Worm (Caenorhabditis elegans) whole organism, late embryonic: ENCODE data around the gene lgmn-1.

Source experiments
- C38D4.7 ChIP-seq: fragments of 200-800 bp; sonication (Bioruptor generic); optimal IDR thresholded peaks from 2 replicates; lab custom pipeline; 2018; ENCODE audit warnings: mild to moderate bottlenecking, missing genetic modification characterization, moderate library complexity, missing compliant biosample characterization
- K02D7.2 ChIP-seq: sonication (generic microtip); optimal IDR thresholded peaks from 2 replicates; lab custom pipeline; 2017; ENCODE audit warnings: mild to moderate bottlenecking, missing genetic modification characterization, missing compliant biosample characterization
- K09A11.1 ChIP-seq: sonication (generic microtip); optimal IDR thresholded peaks from 2 replicates; lab custom pipeline; 2017; ENCODE audit warnings: antibody characterized with exemption, mild to moderate bottlenecking, missing genetic modification characterization, missing compliant biosample characterization; ENCODE audit not compliant: insufficient read depth
- T23F11.4 ChIP-seq: fragments of 200-800 bp; sonication (Bioruptor generic); optimal IDR thresholded peaks from 2 replicates; lab custom pipeline; 2018; ENCODE audit warnings: mild to moderate bottlenecking, missing genetic modification characterization, missing compliant biosample characterization
- Y22D7AL.16 ChIP-seq: sonication (generic microtip); optimal IDR thresholded peaks from 2 replicates; lab custom pipeline; 2016; ENCODE audit warnings: missing genetic modification characterization, missing compliant biosample characterization
- ama-1 ChIP-seq: fragments of 150-350 bp; optimal IDR thresholded peaks from 2 replicates; lab custom pipeline; 2014
- ceh-2 ChIP-seq: sonication (generic microtip); optimal IDR thresholded peaks from 2 replicates; lab custom pipeline; 2016; ENCODE audit warnings: missing genotype, missing genetic modification characterization, missing compliant biosample characterization
- ceh-22 ChIP-seq: sonication (generic microtip); optimal IDR thresholded peaks from 2 replicates; lab custom pipeline; 2017; ENCODE audit warnings: missing biosample characterization, missing genetic modification characterization
- ceh-24 ChIP-seq: sonication (generic microtip); optimal IDR thresholded peaks from 2 replicates; lab custom pipeline; 2016; ENCODE audit warnings: mild to moderate bottlenecking, missing genetic modification characterization, missing compliant biosample characterization
- ceh-30 ChIP-seq: fragments of 150-350 bp; optimal IDR thresholded peaks from 2 replicates; lab custom pipeline; 2014; ENCODE audit warnings: missing biosample characterization, missing genetic modification characterization
- ceh-31 ChIP-seq: sonication (generic microtip); optimal IDR thresholded peaks from 2 replicates; lab custom pipeline; 2016; ENCODE audit warnings: missing genetic modification characterization, missing compliant biosample characterization
- ceh-34 ChIP-seq: sonication (generic microtip); optimal IDR thresholded peaks from 2 replicates; lab custom pipeline; 2016; ENCODE audit warnings: mild to moderate bottlenecking, missing genetic modification characterization, missing compliant biosample characterization
- ceh-6 ChIP-seq: fragments of 200-800 bp; sonication (Bioruptor generic); optimal IDR thresholded peaks from 2 replicates; lab custom pipeline; 2018; ENCODE audit warnings: mild to moderate bottlenecking, missing genetic modification characterization, missing compliant biosample characterization
- che-1 ChIP-seq: sonication (generic microtip); optimal IDR thresholded peaks from 2 replicates; lab custom pipeline; 2016; ENCODE audit warnings: mild to moderate bottlenecking, missing genetic modification characterization, missing compliant biosample characterization
- dmd-4 ChIP-seq: sonication (generic microtip); optimal IDR thresholded peaks from 2 replicates; lab custom pipeline; 2016; ENCODE audit warnings: borderline replicate concordance, missing genetic modification characterization, missing compliant biosample characterization
- elt-2 ChIP-seq: sonication (generic microtip); optimal IDR thresholded peaks from 2 replicates; lab custom pipeline; 2016; ENCODE audit warnings: missing genetic modification reagents, missing genetic modification characterization, missing compliant biosample characterization
- ets-4 ChIP-seq: sonication (generic microtip); optimal IDR thresholded peaks from 2 replicates; lab custom pipeline; 2016; ENCODE audit warnings: missing genetic modification characterization, missing compliant biosample characterization
- hlh-30 ChIP-seq: sonication (generic microtip); optimal IDR thresholded peaks from 2 replicates; lab custom pipeline; 2017; ENCODE audit warnings: antibody characterized with exemption, missing genetic modification characterization, missing compliant biosample characterization; ENCODE audit not compliant: insufficient read depth
- lim-6 ChIP-seq: sonication (generic microtip); optimal IDR thresholded peaks from 2 replicates; lab custom pipeline; 2016; ENCODE audit warnings: missing genetic modification characterization, missing compliant biosample characterization
- madf-2 ChIP-seq: sonication (generic microtip); optimal IDR thresholded peaks from 2 replicates; lab custom pipeline; 2017; ENCODE audit warnings: missing genetic modification characterization, missing compliant biosample characterization
- mec-3 ChIP-seq: sonication (generic microtip); optimal IDR thresholded peaks from 2 replicates; lab custom pipeline; 2016; ENCODE audit warnings: borderline replicate concordance, missing genetic modification characterization, missing compliant biosample characterization
- npax-4 ChIP-seq: sonication (generic microtip); optimal IDR thresholded peaks from 2 replicates; lab custom pipeline; 2016; ENCODE audit warnings: missing genetic modification characterization, missing compliant biosample characterization
- odd-2 ChIP-seq: sonication (generic microtip); optimal IDR thresholded peaks from 2 replicates; lab custom pipeline; 2017; ENCODE audit warnings: antibody characterized with exemption, mild to moderate bottlenecking, missing genetic modification characterization, missing compliant biosample characterization
- pag-3 ChIP-seq: sonication (generic microtip); optimal IDR thresholded peaks from 2 replicates; lab custom pipeline; 2016; ENCODE audit warnings: missing compliant biosample characterization, missing genetic modification characterization, borderline replicate concordance
- pax-1 ChIP-seq: fragments of 150-350 bp; optimal IDR thresholded peaks from 2 replicates; lab custom pipeline; 2014; ENCODE audit warnings: missing biosample characterization, missing genetic modification characterization
- pha-4 ChIP-seq: fragments of 150-350 bp; optimal IDR thresholded peaks from 2 replicates; lab custom pipeline; 2018; ENCODE audit warnings: missing biosample characterization, missing genetic modification reagents, missing genetic modification characterization
- pqm-1 ChIP-seq: sonication (generic microtip); optimal IDR thresholded peaks from 2 replicates; lab custom pipeline; 2016; ENCODE audit warnings: missing genetic modification characterization, missing compliant biosample characterization
- pros-1 ChIP-seq: fragments of 150-350 bp; optimal IDR thresholded peaks from 2 replicates; lab custom pipeline; 2014; ENCODE audit warnings: missing biosample characterization, missing genetic modification reagents, missing genetic modification characterization
- ref-2 ChIP-seq: sonication (generic microtip); optimal IDR thresholded peaks from 2 replicates; lab custom pipeline; 2016; ENCODE audit warnings: missing genetic modification characterization, missing compliant biosample characterization
- sdc-2 ChIP-seq: sonication (generic microtip); optimal IDR thresholded peaks from 2 replicates; lab custom pipeline; 2016; ENCODE audit warnings: missing genotype, missing genetic modification characterization, missing compliant biosample characterization
- sox-4 ChIP-seq: sonication (generic microtip); optimal IDR thresholded peaks from 2 replicates; lab custom pipeline; 2017; ENCODE audit warnings: mild to moderate bottlenecking, missing genetic modification characterization, inconsistent platforms, missing compliant biosample characterization
- syd-9 ChIP-seq: sonication (generic microtip); optimal IDR thresholded peaks from 2 replicates; lab custom pipeline; 2016; ENCODE audit warnings: mild to moderate bottlenecking, missing genetic modification characterization, moderate library complexity, missing compliant biosample characterization
- tbx-2 ChIP-seq: sonication (generic microtip); optimal IDR thresholded peaks from 2 replicates; lab custom pipeline; 2016; ENCODE audit warnings: missing genetic modification characterization, missing compliant biosample characterization
- tbx-7 ChIP-seq: sonication (generic microtip); optimal IDR thresholded peaks from 2 replicates; lab custom pipeline; 2016; ENCODE audit warnings: missing genotype, missing genetic modification characterization, missing compliant biosample characterization
- unc-42 ChIP-seq: sonication (generic microtip); optimal IDR thresholded peaks from 2 replicates; lab custom pipeline; 2016; ENCODE audit warnings: missing genotype, missing genetic modification characterization, missing compliant biosample characterization
- unc-55 ChIP-seq: sonication (generic microtip); optimal IDR thresholded peaks from 2 replicates; lab custom pipeline; 2017; ENCODE audit warnings: missing biosample characterization, missing genetic modification reagents, missing genetic modification characterization
- unc-86 ChIP-seq: sonication (generic microtip); optimal IDR thresholded peaks from 2 replicates; lab custom pipeline; 2016; ENCODE audit warnings: missing genetic modification characterization, missing compliant biosample characterization
- ztf-16 ChIP-seq: sonication (generic microtip); optimal IDR thresholded peaks from 2 replicates; lab custom pipeline; 2017; ENCODE audit warnings: missing genetic modification characterization, missing compliant biosample characterization

The lgmn-1 gene

ce11 chrV:12540018-12540417 is 27.2 kb downstream of the lgmn-1 start:
- no peak for TF ChIP-seq ceh-6 (GFP tag; lab: Kevin White, UChicago)
- no peak for TF ChIP-seq ceh-30 (tag; lab: Kevin White, UChicago)
- TF ChIP-seq lim-6 (tag; lab: Kevin White, UChicago) = no peak
- no peak for TF ChIP-seq unc-42 (tag; lab: Kevin White, UChicago)
- no peak for TF ChIP-seq hlh-30 (tag; lab: Kevin White, UChicago)
- TF ChIP-seq syd-9 (tag; lab: Kevin White, UChicago) = no peak
- no peak for TF ChIP-seq ceh-24
- TF ChIP-seq ama-1 (lab: Kevin White, UChicago) = no peak
- TF ChIP-seq pqm-1 (tag; lab: Kevin White, UChicago) = no peak
- TF ChIP-seq T23F11.4 (GFP tag; lab: Kevin White, UChicago) = no peak
- no peak for TF ChIP-seq ref-2 (tag; lab: Kevin White, UChicago)
- TF ChIP-seq madf-2 = no peak
- no peak for TF ChIP-seq K02D7.2 (tag; lab: Kevin White, UChicago)
- no peak for TF ChIP-seq C38D4.7 (GFP tag; lab: Kevin White, UChicago)

- TF ChIP-seq lim-6 (tag; lab: Kevin White, UChicago) (no peak), ceh-22 (tag; lab: Kevin White, UChicago) (no peak), unc-42 (tag; lab: Kevin White, UChicago) (no peak), sox-4 (tag; lab: Kevin White, UChicago) (no peak), sdc-2 (tag; lab: Kevin White, UChicago) (no peak), dmd-4 (tag; lab: Kevin White, UChicago) (no peak), ets-4 (tag; lab: Kevin White, UChicago) (no peak), che-1 (no peak), madf-2 (no peak), pros-1 (no peak), hlh-30 (tag; lab: Kevin White, UChicago) (no peak), unc-55 (GFP tag; lab: Kevin White, UChicago) (no peak), pha-4 (tag; lab: Kevin White, UChicago) (no peak), ceh-31 (tag; lab: Kevin White, UChicago) (no peak), pag-3 (tag; lab: Kevin White, UChicago) (no peak), unc-86 (tag; lab: Kevin White, UChicago) (no peak), K09A11.1 (tag; lab: Kevin White, UChicago) (no peak), ama-1 (lab: Kevin White, UChicago) (no peak)
These were observed 27.9 kb downstream of the lgmn-1 start, which contains the start of gene F45D3.2 for ce11 chrV:12540739-12541138. Gene F45D3.2, plus strand, starts transcription at chrV:12541039.

ce11 chrV:12541207-12541606 is 28.4 kb downstream of the lgmn-1 start:
- TF ChIP-seq ceh-30 (tag; lab: Kevin White, UChicago) (no peak), ztf-16 (no peak), C38D4.7 (GFP tag; lab: Kevin White, UChicago) (no peak), ceh-2 (tag; lab: Kevin White, UChicago) (no peak), sdc-2 (tag; lab: Kevin White, UChicago) (no peak), npax-4 (tag; lab: Kevin White, UChicago) (no peak), ceh-34 (tag; lab: Kevin White, UChicago) (no peak), Y22D7AL.16 (no peak), ets-4 (tag; lab: Kevin White, UChicago) (no peak), elt-2 (tag; lab: Kevin White, UChicago) (no peak), tbx-2 (tag; lab: Kevin White, UChicago) (no peak), pax-1 (tag; lab: Kevin White, UChicago) (no peak), tbx-7 (tag; lab: Kevin White, UChicago) (no peak), unc-42 (tag; lab: Kevin White, UChicago) (no peak), odd-2 (no peak), mec-3 (tag; lab: Kevin White, UChicago) (no peak)
